Fruit fly (Drosophila melanogaster) whole organism, prepupa: Measurements from ENCODE around the gene ome.

Experiments used
- Blimp-1 ChIP-seq: fragments of 200-800 bp; sonication (Bioruptor generic); optimal IDR thresholded peaks from 3 replicates; lab custom pipeline; 2017; ENCODE audit warnings: missing biosample characterization, missing genetic modification characterization, mild to moderate bottlenecking, moderate library complexity, missing genetic modification reagents
- CG1621 ChIP-seq: fragments of 200-800 bp; sonication (Bioruptor generic); optimal IDR thresholded peaks from 3 replicates; lab custom pipeline; 2018; ENCODE audit warnings: missing biosample characterization, mild to moderate bottlenecking, missing genetic modification characterization
- CG16779 ChIP-seq: fragments of 200-800 bp; sonication (Bioruptor generic); optimal IDR thresholded peaks from 3 replicates; lab custom pipeline; 2017; ENCODE audit warnings: missing biosample characterization, mild to moderate bottlenecking, missing genetic modification characterization
- CG3032 ChIP-seq: fragments of 200-800 bp; optimal IDR thresholded peaks from 2 replicates; lab custom pipeline; 2019; ENCODE audit warnings: missing biosample characterization, mild to moderate bottlenecking, missing genetic modification characterization, moderate library complexity
- CG9139 ChIP-seq: fragments of 200-800 bp; sonication (Bioruptor generic); optimal IDR thresholded peaks from 3 replicates; lab custom pipeline; 2017; ENCODE audit warnings: missing biosample characterization, mild to moderate bottlenecking, missing genetic modification characterization
- Gug ChIP-seq: fragments of 200-800 bp; sonication (Bioruptor generic); IDR thresholded peaks from 2 replicates; pipeline ENCODE4 v1.3.6; 2022; ENCODE audit warnings: missing biosample characterization, missing genetic modification characterization
- lz ChIP-seq: fragments of 200-800 bp; sonication (Bioruptor generic); optimal IDR thresholded peaks from 3 replicates; lab custom pipeline; 2016; ENCODE audit warnings: missing biosample characterization, missing genetic modification characterization
- net ChIP-seq: fragments of 200-800 bp; sonication (Bioruptor generic); optimal IDR thresholded peaks from 3 replicates; lab custom pipeline; 2016; ENCODE audit warnings: missing biosample characterization, missing genetic modification characterization

- TF ChIP-seq CG3032 (tag; lab: Kevin White, UChicago) (no peak), CG16779 (tag; lab: Kevin White, UChicago) (no peak), Blimp-1 (GFP tag; lab: Kevin White, UChicago) (no peak), CG1621 (peak; percentile 12), CG9139 (GFP tag; lab: Kevin White, UChicago) (no peak), net (peak; percentile 27), Gug (GFP tag; lab: Robert Waterston, UW) (peak; percentile 45; the same call in 1 of the 2 replicates), lz (GFP tag; lab: Kevin White, UChicago) (peak; percentile 59)
These were observed 87.5 kb downstream of the ome start for dm6 chr3L:14759984-14760626.
